Worm (Caenorhabditis elegans) whole organism, L3 larva: Measurements from ENCODE around the gene plc-4.

ENCODE experiments used
- egl-27 ChIP-seq: sonication (generic microtip); optimal IDR thresholded peaks from 4 replicates; lab custom pipeline; 2017; ENCODE audit warnings: missing biosample characterization, missing genetic modification reagents, missing genetic modification characterization
- elt-1 ChIP-seq: fragments of 150-350 bp; optimal IDR thresholded peaks from 2 replicates; lab custom pipeline; 2014; ENCODE audit warnings: missing biosample characterization, missing genetic modification characterization
- elt-3 ChIP-seq, 3 experiments: fragments of 150-350 bp in 1 of 3; sonication (generic microtip) in 2 of 3; optimal IDR thresholded peaks; 2 replicates in 2 of 3; 4 replicates in 1 of 3; lab custom pipeline; 2014 to 2017; ENCODE audit warnings: missing biosample characterization in 3 of 3, missing genetic modification characterization in 3 of 3
- eor-1 ChIP-seq, 2 experiments: fragments of 150-350 bp; optimal IDR thresholded peaks; 2 replicates each; lab custom pipeline; 2014 to 2018; ENCODE audit warnings: missing biosample characterization in 2 of 2, missing genetic modification characterization in 2 of 2
- lin-15B ChIP-seq: fragments of 150-350 bp; optimal IDR thresholded peaks from 2 replicates; lab custom pipeline; 2014; ENCODE audit warnings: missing biosample characterization, missing genetic modification characterization
- lin-39 ChIP-seq: fragments of 150-350 bp; optimal IDR thresholded peaks from 2 replicates; lab custom pipeline; 2018; ENCODE audit warnings: missing biosample characterization, missing genetic modification reagents, missing genetic modification characterization
- nfya-1 ChIP-seq: sonication (generic microtip); optimal IDR thresholded peaks from 2 replicates; lab custom pipeline; 2017; ENCODE audit warnings: missing genetic modification characterization, mild to moderate bottlenecking, missing compliant biosample characterization, antibody characterized with exemption, moderate library complexity; ENCODE audit not compliant: insufficient read depth
- nhr-237 ChIP-seq: fragments of 150-350 bp; optimal IDR thresholded peaks from 2 replicates; lab custom pipeline; 2014; ENCODE audit warnings: missing biosample characterization, missing genetic modification characterization
- nhr-25 ChIP-seq: sonication (generic microtip); optimal IDR thresholded peaks from 2 replicates; lab custom pipeline; 2017; ENCODE audit warnings: missing biosample characterization, missing genetic modification characterization
- sea-2 ChIP-seq: fragments of 150-350 bp; sonication (generic microtip); optimal IDR thresholded peaks from 4 replicates; lab custom pipeline; 2014; ENCODE audit warnings: missing biosample characterization, missing genetic modification reagents, missing genetic modification characterization
- tbx-2 ChIP-seq: sonication (generic microtip); optimal IDR thresholded peaks from 2 replicates; lab custom pipeline; 2016; ENCODE audit warnings: mild to moderate bottlenecking, missing genetic modification characterization, missing compliant biosample characterization
- unc-62 ChIP-seq: fragments of 150-350 bp; sonication (generic microtip); optimal IDR thresholded peaks from 4 replicates; lab custom pipeline; 2014; ENCODE audit warnings: missing biosample characterization, missing genetic modification reagents, missing genetic modification characterization
- ztf-11 ChIP-seq: fragments of 150-350 bp; optimal IDR thresholded peaks from 2 replicates; lab custom pipeline; 2014; ENCODE audit warnings: missing biosample characterization, missing genetic modification characterization

DNA sequence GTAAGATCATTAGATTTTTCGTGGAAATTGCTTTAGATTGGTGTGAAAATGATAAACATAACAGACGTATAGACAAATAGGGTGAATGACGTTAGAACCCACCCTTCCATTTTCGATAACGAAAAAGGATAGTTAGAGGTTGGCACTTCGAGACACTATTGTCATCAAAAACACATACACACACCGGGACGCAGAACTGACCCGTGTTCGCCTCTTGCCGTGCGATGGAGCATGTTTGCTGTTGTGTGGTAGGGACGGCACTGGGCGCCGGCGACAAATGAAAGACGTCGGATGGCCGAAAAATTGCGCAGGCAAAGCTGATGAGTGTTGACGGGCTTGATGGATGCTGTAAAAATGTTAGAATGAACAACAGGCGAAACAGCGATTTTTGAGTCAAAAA lies 37.4 kb upstream of the plc-4 start:
- TF ChIP-seq lin-39: peak; percentile 54
- peak; percentile 57 for TF ChIP-seq nfya-1 (tag; lab: Kevin White, UChicago)
- no peak for TF ChIP-seq eor-1 (tag; optimal IDR thresholded peaks at IDR 0.05; lab: Kevin White, UChicago)
- no peak for TF ChIP-seq nhr-237 (tag; lab: Kevin White, UChicago)
- no peak for TF ChIP-seq elt-3 (tag; optimal IDR thresholded peaks at IDR 0.05; lab: Kevin White, UChicago)
- no peak for TF ChIP-seq unc-62
- no peak for TF ChIP-seq sea-2 (GFP tag; lab: Kevin White, UChicago)
- no peak for TF ChIP-seq tbx-2 (tag; lab: Kevin White, UChicago)
- TF ChIP-seq lin-15B (tag; lab: Kevin White, UChicago): peak; percentile 66
- TF ChIP-seq egl-27 (tag; lab: Kevin White, UChicago): peak; percentile 47
- TF ChIP-seq ztf-11 (tag; lab: Kevin White, UChicago): no peak
- no peak for TF ChIP-seq nhr-25 (tag; lab: Kevin White, UChicago)
- TF ChIP-seq elt-1 (tag; lab: Kevin White, UChicago): no peak
